Fruit fly (Drosophila melanogaster) whole organism, embryonic: ENCODE data around the gene Cht2.

Experiments used
- Blimp-1 ChIP-seq: fragments of 200-800 bp; sonication (Bioruptor generic); optimal IDR thresholded peaks from 3 replicates; lab custom pipeline; 2018; ENCODE audit warnings: missing biosample characterization, missing genetic modification characterization, mild to moderate bottlenecking, moderate library complexity, missing genetic modification reagents
- CG10462 ChIP-seq: fragments of 200-800 bp; sonication (Bioruptor generic); optimal IDR thresholded peaks from 2 replicates; lab custom pipeline; 2016; ENCODE audit warnings: missing biosample characterization, missing genetic modification characterization
- CG11093 ChIP-seq: fragments of 200-800 bp; sonication (Bioruptor generic); IDR thresholded peaks from 3 replicates; pipeline ENCODE4 v1.3.6; 2022; ENCODE audit warnings: missing biosample characterization, missing genetic modification characterization
- CG14441 ChIP-seq: fragments of 200-800 bp; sonication (Bioruptor generic); IDR thresholded peaks from 2 replicates; pipeline ENCODE4 v1.3.6; 2022; ENCODE audit warnings: missing biosample characterization, missing genetic modification characterization
- CG14667 ChIP-seq: fragments of 200-800 bp; sonication (Bioruptor generic); IDR thresholded peaks from 2 replicates; pipeline ENCODE4 v1.3.6; 2022; ENCODE audit warnings: missing biosample characterization, missing genetic modification characterization
- CG14965 ChIP-seq: fragments of 200-800 bp; sonication (Bioruptor generic); optimal IDR thresholded peaks from 2 replicates; lab custom pipeline; 2016; ENCODE audit warnings: missing biosample characterization, missing genetic modification characterization, borderline replicate concordance
- CG15514 ChIP-seq: fragments of 200-800 bp; sonication (Bioruptor generic); optimal IDR thresholded peaks from 3 replicates; lab custom pipeline; 2017; ENCODE audit warnings: missing biosample characterization, missing genetic modification characterization, mild to moderate bottlenecking, moderate library complexity, missing genetic modification reagents
- CG1647 ChIP-seq: fragments of 200-800 bp; sonication (Bioruptor generic); optimal IDR thresholded peaks from 3 replicates; lab custom pipeline; 2016; ENCODE audit warnings: missing biosample characterization, missing genetic modification characterization
- CG18619 ChIP-seq: fragments of 200-800 bp; sonication (Bioruptor generic); optimal IDR thresholded peaks from 3 replicates; lab custom pipeline; 2017; ENCODE audit warnings: missing biosample characterization, mild to moderate bottlenecking, missing genetic modification characterization
- CG2120 ChIP-seq: fragments of 200-800 bp; sonication (Bioruptor generic); optimal IDR thresholded peaks from 3 replicates; lab custom pipeline; 2016; ENCODE audit warnings: missing biosample characterization, missing genetic modification characterization
- CG3407 ChIP-seq: fragments of 200-800 bp; sonication (Bioruptor generic); optimal IDR thresholded peaks from 2 replicates; lab custom pipeline; 2018; ENCODE audit warnings: missing biosample characterization, mild to moderate bottlenecking, missing genetic modification characterization
- CG34224 ChIP-seq: fragments of 200-800 bp; sonication (Bioruptor generic); IDR thresholded peaks from 3 replicates; pipeline ENCODE4 v1.3.6; 2022; ENCODE audit warnings: missing biosample characterization, missing genetic modification characterization; ENCODE audit not compliant: partially characterized antibody
- CG6254 ChIP-seq: fragments of 200-800 bp; sonication (Bioruptor generic); optimal IDR thresholded peaks from 3 replicates; lab custom pipeline; 2017; ENCODE audit warnings: mild to moderate bottlenecking, missing biosample characterization, missing genetic modification reagents, missing genetic modification characterization
- CG6272 ChIP-seq: fragments of 200-800 bp; sonication (Bioruptor generic); IDR thresholded peaks from 2 replicates; pipeline ENCODE4 v1.3.6; 2022; ENCODE audit warnings: missing biosample characterization, missing genetic modification characterization
- CG6683 ChIP-seq: fragments of 200-800 bp; sonication (Bioruptor generic); optimal IDR thresholded peaks from 2 replicates; lab custom pipeline; 2017; ENCODE audit warnings: missing biosample characterization, mild to moderate bottlenecking, missing genetic modification characterization, missing genetic modification reagents
- CG6689 ChIP-seq: fragments of 200-800 bp; sonication (Bioruptor generic); IDR thresholded peaks from 2 replicates; pipeline ENCODE4 v1.3.6; 2022; ENCODE audit warnings: missing biosample characterization, missing genetic modification characterization
- CG7372 ChIP-seq: fragments of 200-800 bp; sonication (Bioruptor generic); IDR thresholded peaks from 2 replicates; pipeline ENCODE4 v1.3.6; 2022; ENCODE audit warnings: missing biosample characterization, missing genetic modification characterization
- CG9876 ChIP-seq: fragments of 200-800 bp; sonication (Bioruptor generic); optimal IDR thresholded peaks from 2 replicates; lab custom pipeline; 2016; ENCODE audit warnings: missing biosample characterization, missing genetic modification characterization
- CHES-1-like ChIP-seq: fragments of 200-800 bp; sonication (Bioruptor generic); optimal IDR thresholded peaks from 2 replicates; lab custom pipeline; 2016; ENCODE audit warnings: missing biosample characterization, missing genetic modification characterization
- Dip2 ChIP-seq: fragments of 200-800 bp; sonication (Bioruptor generic); IDR thresholded peaks from 2 replicates; pipeline ENCODE4 v1.3.6; 2022; ENCODE audit warnings: missing biosample characterization, missing genetic modification characterization
- H2.0 ChIP-seq: fragments of 200-800 bp; sonication (Bioruptor generic); IDR thresholded peaks from 2 replicates; pipeline ENCODE4 v1.3.6; 2022; ENCODE audit warnings: missing biosample characterization, missing genetic modification characterization
- HHEX ChIP-seq: fragments of 200-800 bp; sonication (Bioruptor generic); optimal IDR thresholded peaks from 3 replicates; lab custom pipeline; 2017; ENCODE audit warnings: missing biosample characterization, mild to moderate bottlenecking, missing genetic modification characterization, missing genetic modification reagents
- Max ChIP-seq: fragments of 200-800 bp; sonication (Bioruptor generic); optimal IDR thresholded peaks from 2 replicates; lab custom pipeline; 2016; ENCODE audit warnings: missing biosample characterization, mild to moderate bottlenecking, missing genetic modification characterization
- Med ChIP-seq: fragments of 200-800 bp; sonication (Bioruptor generic); peaks from one replicate; lab custom pipeline; 2016; ENCODE audit warnings: missing biosample characterization, missing genetic modification characterization, mild to moderate bottlenecking, inconsistent platforms, moderate library complexity
- Mes4 ChIP-seq: fragments of 200-800 bp; sonication (Bioruptor generic); optimal IDR thresholded peaks from 2 replicates; lab custom pipeline; 2016; ENCODE audit warnings: missing biosample characterization, missing genetic modification characterization
- Nf-YA ChIP-seq: fragments of 200-800 bp; sonication (Bioruptor generic); IDR thresholded peaks from 2 replicates; pipeline ENCODE4 v1.3.6; 2022; ENCODE audit warnings: missing biosample characterization, missing genetic modification characterization
- Nf-YB ChIP-seq: fragments of 200-800 bp; sonication (Bioruptor generic); optimal IDR thresholded peaks from 3 replicates; lab custom pipeline; 2019; ENCODE audit warnings: missing biosample characterization, mild to moderate bottlenecking, missing genetic modification characterization, moderate library complexity
- Scr ChIP-seq: fragments of 200-800 bp; sonication (Bioruptor generic); IDR thresholded peaks from 2 replicates; pipeline ENCODE4 v1.3.6; 2022; ENCODE audit warnings: missing biosample characterization, missing genetic modification characterization; ENCODE audit not compliant: partially characterized antibody
- Usf ChIP-seq: fragments of 200-800 bp; sonication (Bioruptor generic); optimal IDR thresholded peaks from 2 replicates; lab custom pipeline; 2017; ENCODE audit warnings: missing genotype, missing biosample characterization, missing genetic modification characterization
- bowl ChIP-seq: fragments of 200-800 bp; sonication (Bioruptor generic); IDR thresholded peaks from 2 replicates; pipeline ENCODE4 v1.3.6; 2022; ENCODE audit warnings: missing biosample characterization, missing genetic modification characterization
- chinmo ChIP-seq: fragments of 200-800 bp; sonication (Bioruptor generic); IDR thresholded peaks from 4 replicates; pipeline ENCODE4 v1.3.6; 2022; ENCODE audit warnings: missing biosample characterization, missing genetic modification characterization; ENCODE audit not compliant: partially characterized antibody
- chm ChIP-seq: fragments of 200-800 bp; sonication (Bioruptor generic); IDR thresholded peaks from 2 replicates; pipeline ENCODE4 v1.3.6; 2022; ENCODE audit warnings: missing biosample characterization, missing genetic modification characterization
- chn ChIP-seq: fragments of 200-800 bp; sonication (Bioruptor generic); optimal IDR thresholded peaks from 2 replicates; lab custom pipeline; 2016; ENCODE audit warnings: missing biosample characterization, missing genetic modification characterization
- croc ChIP-seq: fragments of 200-800 bp; sonication (Bioruptor generic); conservative IDR thresholded peaks from 3 replicates; pipeline ENCODE4 v1.3.6; 2022; ENCODE audit warnings: missing biosample characterization, missing genetic modification characterization
- crol ChIP-seq: fragments of 200-800 bp; sonication (Bioruptor generic); IDR thresholded peaks from 2 replicates; pipeline ENCODE4 v1.3.6; 2022; ENCODE audit warnings: missing biosample characterization, missing genetic modification characterization
- dm ChIP-seq: fragments of 200-800 bp; sonication (Bioruptor generic); optimal IDR thresholded peaks from 3 replicates; lab custom pipeline; 2016; ENCODE audit warnings: missing biosample characterization, missing genetic modification characterization
- emc ChIP-seq: fragments of 200-800 bp; sonication (Bioruptor generic); optimal IDR thresholded peaks from 2 replicates; lab custom pipeline; 2016; ENCODE audit warnings: missing biosample characterization, missing genetic modification characterization
- en ChIP-seq: fragments of 200-800 bp; sonication (Bioruptor generic); optimal IDR thresholded peaks from 2 replicates; lab custom pipeline; 2016; ENCODE audit warnings: missing biosample characterization, missing genetic modification characterization
- eyg ChIP-seq: fragments of 200-800 bp; sonication (Bioruptor generic); optimal IDR thresholded peaks from 3 replicates; lab custom pipeline; 2016; ENCODE audit warnings: missing biosample characterization, missing genetic modification characterization
- ftz-f1 ChIP-seq: fragments of 200-800 bp; sonication (Bioruptor generic); optimal IDR thresholded peaks from 2 replicates; lab custom pipeline; 2016; ENCODE audit warnings: missing biosample characterization, missing genetic modification characterization
- gcm2 ChIP-seq: fragments of 200-800 bp; sonication (Bioruptor generic); optimal IDR thresholded peaks from 2 replicates; lab custom pipeline; 2016; ENCODE audit warnings: missing biosample characterization, missing genetic modification characterization
- lbe ChIP-seq: fragments of 200-800 bp; sonication (Bioruptor generic); optimal IDR thresholded peaks from 2 replicates; lab custom pipeline; 2016; ENCODE audit warnings: missing biosample characterization, mild to moderate bottlenecking, missing genetic modification characterization
- nmo ChIP-seq: fragments of 200-800 bp; sonication (Bioruptor generic); optimal IDR thresholded peaks from 2 replicates; lab custom pipeline; 2018; ENCODE audit warnings: missing biosample characterization, mild to moderate bottlenecking, missing genetic modification characterization, moderate library complexity
- onecut ChIP-seq: fragments of 200-800 bp; sonication (Bioruptor generic); IDR thresholded peaks from 2 replicates; pipeline ENCODE4 v1.3.6; 2022; ENCODE audit warnings: missing biosample characterization, missing genetic modification characterization
- pfk ChIP-seq: fragments of 200-800 bp; sonication (Bioruptor generic); optimal IDR thresholded peaks from 2 replicates; lab custom pipeline; 2018; ENCODE audit warnings: missing biosample characterization, mild to moderate bottlenecking, missing genetic modification characterization, moderate library complexity
- pho ChIP-seq: fragments of 200-800 bp; sonication (Bioruptor generic); optimal IDR thresholded peaks from 2 replicates; lab custom pipeline; 2016; ENCODE audit warnings: missing biosample characterization, missing genetic modification characterization
- salm ChIP-seq: fragments of 200-800 bp; sonication (Bioruptor generic); optimal IDR thresholded peaks from 2 replicates; lab custom pipeline; 2018; ENCODE audit warnings: missing biosample characterization, mild to moderate bottlenecking, missing genetic modification characterization
- trh ChIP-seq: fragments of 200-800 bp; sonication (Bioruptor generic); optimal IDR thresholded peaks from 2 replicates; lab custom pipeline; 2016; ENCODE audit warnings: missing biosample characterization, missing genetic modification characterization
- wdn ChIP-seq: fragments of 200-800 bp; sonication (Bioruptor generic); IDR thresholded peaks from 2 replicates; pipeline ENCODE4 v1.3.6; 2022; ENCODE audit warnings: missing biosample characterization, missing genetic modification characterization

Cht2 gene

dm6 chr3L:1774713-1775648, 19.2 kb upstream of the Cht2 start, which contains the start of the genes CG13933 and PolD2 (continued):
- TF ChIP-seq Usf, result peak; percentile 94
- no peak for TF ChIP-seq Dip2 (GFP tag; lab: Robert Waterston, UW)
- TF ChIP-seq CG7372, result peak; percentile 93
- peak; percentile 58 for TF ChIP-seq dm (GFP tag; lab: Kevin White, UChicago)
- TF ChIP-seq chinmo, result peak; percentile 65; the same call in 1 of the 4 replicates
- TF ChIP-seq CG6254 (GFP tag; lab: Kevin White, UChicago), result peak; percentile 45
- peak; percentile 1 for TF ChIP-seq emc (GFP tag; lab: Kevin White, UChicago)
- TF ChIP-seq CG14441, result peak; percentile 99
- TF ChIP-seq chn (GFP tag; lab: Kevin White, UChicago), result peak; percentile 86
- TF ChIP-seq onecut (GFP tag; lab: Robert Waterston, UW), result peak; percentile 91
- no peak for TF ChIP-seq Blimp-1
- peak; percentile 74 for TF ChIP-seq Max (GFP tag; lab: Kevin White, UChicago)
- TF ChIP-seq lbe, result no peak
- peak; percentile 78 for TF ChIP-seq HHEX
- TF ChIP-seq nmo (GFP tag; lab: Kevin White, UChicago), result peak; percentile 99
- TF ChIP-seq CG10462 (GFP tag; lab: Kevin White, UChicago), result peak; percentile 92
- TF ChIP-seq gcm2 (GFP tag; lab: Kevin White, UChicago), result peak; percentile 65
- TF ChIP-seq CG9876, result peak; percentile 52
- peak; percentile 98 for TF ChIP-seq chm (GFP tag; lab: Robert Waterston, UW)
- peak; percentile 90 for TF ChIP-seq CG3407 (GFP tag; lab: Kevin White, UChicago)
- TF ChIP-seq CG14965 (GFP tag; lab: Kevin White, UChicago), result no peak
- TF ChIP-seq croc, result peak; percentile 96
- no peak for TF ChIP-seq CG6683 (GFP tag; lab: Kevin White, UChicago)
- TF ChIP-seq ftz-f1 (GFP tag; lab: Kevin White, UChicago), result no peak
- peak; percentile 92 for TF ChIP-seq Nf-YA (GFP tag; lab: Robert Waterston, UW)
- TF ChIP-seq CG18619 (GFP tag; lab: Kevin White, UChicago), result peak; percentile 97
- TF ChIP-seq CG11093 (GFP tag; lab: Robert Waterston, UW), result peak; percentile 98
- peak; percentile 92 for TF ChIP-seq trh (GFP tag; lab: Kevin White, UChicago)
- TF ChIP-seq bowl (GFP tag; lab: Robert Waterston, UW), result peak; percentile 99
- peak; percentile 99 for TF ChIP-seq H2.0 (GFP tag; lab: Robert Waterston, UW)
- peak; percentile 96 for TF ChIP-seq CG2120 (GFP tag; lab: Kevin White, UChicago)
- TF ChIP-seq Scr, result peak; percentile 83
- TF ChIP-seq Nf-YB, result peak; percentile 88
- peak; percentile 85 for TF ChIP-seq CG34224
- peak; percentile 56 for TF ChIP-seq Mes4 (GFP tag; lab: Kevin White, UChicago)
- peak; percentile 26 for TF ChIP-seq en (GFP tag; lab: Kevin White, UChicago)
- peak; percentile 96 for TF ChIP-seq Med (GFP tag; lab: Kevin White, UChicago)
- peak; percentile 91 for TF ChIP-seq CG14667 (GFP tag; lab: Robert Waterston, UW)
- TF ChIP-seq wdn (GFP tag; lab: Robert Waterston, UW), result peak; percentile 97
- TF ChIP-seq pho (GFP tag; lab: Kevin White, UChicago), result peak; percentile 69
- TF ChIP-seq CG6689 (GFP tag; lab: Robert Waterston, UW), result peak; percentile 94
- TF ChIP-seq salm, result peak; percentile 96
- peak; percentile 73 for TF ChIP-seq CG15514 (GFP tag; lab: Kevin White, UChicago)
- peak; percentile 79 for TF ChIP-seq CHES-1-like (GFP tag; lab: Kevin White, UChicago)
- TF ChIP-seq pfk (GFP tag; lab: Kevin White, UChicago), result no peak
- TF ChIP-seq eyg (GFP tag; lab: Kevin White, UChicago), result no peak
- TF ChIP-seq crol, result peak; percentile 82
- TF ChIP-seq CG6272 (GFP tag; lab: Robert Waterston, UW), result peak; percentile 92
- peak; percentile 46 for TF ChIP-seq CG1647 (GFP tag; lab: Kevin White, UChicago)
